Worm (Caenorhabditis elegans): Measurements from ENCODE around the gene lev-1.

The lev-1 gene

ce11 chrIV:13127720-13128119 is 51.5 kb downstream of the lev-1 start:
- TF ChIP-seq snpc-1.1 (tag; optimal IDR thresholded peaks at IDR 0.05; ENCODE audit: insufficient read depth) (no peak), cebp-2 (GFP tag; IDR thresholded peaks at IDR 0.05) (0 out of 2 replicates have a peak, but pooled peaks have one; percentile 51), F57C9.4 (tag; optimal IDR thresholded peaks at IDR 0.05) (no peak)

ce11 chrIV:13125999-13126398 is 53.2 kb downstream of the lev-1 start:
- no peak for TF ChIP-seq ztf-28 (GFP tag; IDR thresholded peaks at IDR 0.05)
- no peak for TF ChIP-seq F33H1.4 (GFP tag; IDR thresholded peaks at IDR 0.05)
- no peak for TF ChIP-seq T07F8.4 (tag; optimal IDR thresholded peaks at IDR 0.05)
- TF ChIP-seq Y95B8A.8 (GFP tag; IDR thresholded peaks at IDR 0.05) = no peak
- no peak for TF ChIP-seq T26A5.8 (tag; optimal IDR thresholded peaks at IDR 0.05)
- TF ChIP-seq unc-62 (GFP tag; optimal IDR thresholded peaks at IDR 0.05) = no peak
- no peak for TF ChIP-seq xnd-1 (tag; optimal IDR thresholded peaks at IDR 0.05)
- TF ChIP-seq unc-130 (GFP tag; optimal IDR thresholded peaks at IDR 0.05) = no peak
- TF ChIP-seq cebp-1 (GFP tag; IDR thresholded peaks at IDR 0.05) = no peak
- no peak for TF ChIP-seq cebp-1 (tag; optimal IDR thresholded peaks at IDR 0.05)
- TF ChIP-seq sea-2 (GFP tag; IDR thresholded peaks at IDR 0.05) = no peak
- no peak for TF ChIP-seq madf-10 (tag; optimal IDR thresholded peaks at IDR 0.05)
- no peak for TF ChIP-seq ceh-79 (tag; optimal IDR thresholded peaks at IDR 0.05)
- TF ChIP-seq cebp-2 (GFP tag; IDR thresholded peaks at IDR 0.05) = 0 out of 2 replicates have a peak, but pooled peaks have one; percentile 41
- 0 out of 2 replicates have a peak, but pooled peaks have one; percentile 15 for TF ChIP-seq zfh-2 (GFP tag; conservative IDR thresholded peaks at IDR 0.05)
- TF ChIP-seq lag-1 (GFP tag; IDR thresholded peaks at IDR 0.05) = no peak
- TF ChIP-seq lsl-1 (GFP tag; optimal IDR thresholded peaks at IDR 0.05) = no peak
- no peak for TF ChIP-seq madf-8 (GFP tag; conservative IDR thresholded peaks at IDR 0.05)
